Fruit fly (Drosophila melanogaster) whole organism, embryonic: ENCODE data around the gene CG10761.
A peak's percentile ranks its signal among the peaks of the same experiment; 100 is the strongest.

Source experiments
- Adf1 ChIP-seq: fragments of 200-800 bp; sonication (Bioruptor generic); IDR thresholded peaks from 2 replicates; pipeline ENCODE4 v1.3.6; 2022; ENCODE audit warnings: missing biosample characterization, missing genetic modification characterization
- Asciz ChIP-seq: fragments of 200-800 bp; sonication (Bioruptor generic); optimal IDR thresholded peaks from 2 replicates; lab custom pipeline; 2017; ENCODE audit warnings: missing biosample characterization, mild to moderate bottlenecking, missing genetic modification characterization, missing genetic modification reagents
- CG14014 ChIP-seq: fragments of 200-800 bp; sonication (Bioruptor generic); IDR thresholded peaks from 2 replicates; pipeline ENCODE4 v1.3.6; 2022; ENCODE audit warnings: missing biosample characterization, missing genetic modification characterization
- CG14050 ChIP-seq: fragments of 200-800 bp; sonication (Bioruptor generic); IDR thresholded peaks from 3 replicates; pipeline ENCODE4 v1.3.6; 2022; ENCODE audit warnings: missing biosample characterization, missing genetic modification characterization
- CG1529 ChIP-seq: fragments of 200-800 bp; sonication (Bioruptor generic); optimal IDR thresholded peaks from 3 replicates; lab custom pipeline; 2018; ENCODE audit warnings: missing biosample characterization, missing genetic modification characterization
- CG1603 ChIP-seq: fragments of 200-800 bp; sonication (Bioruptor generic); optimal IDR thresholded peaks from 2 replicates; lab custom pipeline; 2019; ENCODE audit warnings: missing biosample characterization, mild to moderate bottlenecking, missing genetic modification characterization, moderate library complexity
- CG17328 ChIP-seq: fragments of 200-800 bp; sonication (Bioruptor generic); IDR thresholded peaks from 2 replicates; pipeline ENCODE4 v1.3.6; 2022; ENCODE audit warnings: missing biosample characterization, missing genetic modification characterization
- CG17359 ChIP-seq: fragments of 200-800 bp; sonication (Bioruptor generic); optimal IDR thresholded peaks from 3 replicates; lab custom pipeline; 2018; ENCODE audit warnings: missing biosample characterization, mild to moderate bottlenecking, missing genetic modification characterization, moderate library complexity
- CG2712 ChIP-seq: fragments of 200-800 bp; optimal IDR thresholded peaks from 3 replicates; lab custom pipeline; 2019; ENCODE audit warnings: missing biosample characterization, mild to moderate bottlenecking, missing genetic modification characterization, moderate library complexity
- CG3065 ChIP-seq: fragments of 200-800 bp; sonication (Bioruptor generic); optimal IDR thresholded peaks from 2 replicates; lab custom pipeline; 2016; ENCODE audit warnings: missing biosample characterization, missing genetic modification characterization
- CG31224 ChIP-seq: fragments of 200-800 bp; sonication (Bioruptor generic); IDR thresholded peaks from 2 replicates; pipeline ENCODE4 v1.3.6; 2022; ENCODE audit warnings: missing biosample characterization, missing genetic modification characterization
- CG3281 ChIP-seq: fragments of 200-800 bp; sonication (Bioruptor generic); optimal IDR thresholded peaks from 3 replicates; lab custom pipeline; 2017; ENCODE audit warnings: missing biosample characterization, mild to moderate bottlenecking, missing genetic modification characterization
- CG4730 ChIP-seq: fragments of 200-800 bp; sonication (Bioruptor generic); IDR thresholded peaks from 2 replicates; pipeline ENCODE4 v1.3.6; 2022; ENCODE audit warnings: missing biosample characterization, missing genetic modification characterization
- CG6175 ChIP-seq: fragments of 200-800 bp; sonication (Bioruptor generic); IDR thresholded peaks from 3 replicates; pipeline ENCODE4 v1.3.6; 2022; ENCODE audit warnings: missing biosample characterization, missing genetic modification characterization
- CG9727 ChIP-seq: fragments of 200-800 bp; sonication (Bioruptor generic); optimal IDR thresholded peaks from 3 replicates; lab custom pipeline; 2017; ENCODE audit warnings: missing biosample characterization, mild to moderate bottlenecking, missing genetic modification characterization
- CG9932 ChIP-seq: fragments of 200-800 bp; sonication (Bioruptor generic); IDR thresholded peaks from 2 replicates; pipeline ENCODE4 v1.3.6; 2022; ENCODE audit warnings: missing biosample characterization, missing genetic modification characterization
- CrebB ChIP-seq: fragments of 200-800 bp; sonication (Bioruptor generic); optimal IDR thresholded peaks from 3 replicates; lab custom pipeline; 2018; ENCODE audit warnings: missing biosample characterization, mild to moderate bottlenecking, missing genetic modification characterization
- Dref ChIP-seq: fragments of 200-800 bp; sonication (Bioruptor generic); IDR thresholded peaks from 2 replicates; pipeline ENCODE4 v1.3.6; 2022; ENCODE audit warnings: missing biosample characterization, missing genetic modification characterization
- E2f1 ChIP-seq: fragments of 200-800 bp; sonication (Bioruptor generic); IDR thresholded peaks from 2 replicates; pipeline ENCODE4 v1.3.6; 2022; ENCODE audit warnings: missing biosample characterization, missing genetic modification characterization
- HLH4C ChIP-seq: fragments of 200-800 bp; sonication (Bioruptor generic); IDR thresholded peaks from 3 replicates; pipeline ENCODE4 v1.3.6; 2022; ENCODE audit warnings: missing biosample characterization, missing genetic modification characterization; ENCODE audit not compliant: partially characterized antibody
- Lhr ChIP-seq: fragments of 200-800 bp; sonication (Bioruptor generic); optimal IDR thresholded peaks from 3 replicates; lab custom pipeline; 2017; ENCODE audit warnings: mild to moderate bottlenecking, missing biosample characterization, missing genetic modification reagents, missing genetic modification characterization
- Lim3 ChIP-seq: fragments of 200-800 bp; sonication (Bioruptor generic); IDR thresholded peaks from 2 replicates; pipeline ENCODE4 v1.3.6; 2022; ENCODE audit warnings: missing biosample characterization, missing genetic modification characterization
- Max ChIP-seq: fragments of 200-800 bp; sonication (Bioruptor generic); optimal IDR thresholded peaks from 2 replicates; lab custom pipeline; 2016; ENCODE audit warnings: missing biosample characterization, mild to moderate bottlenecking, missing genetic modification characterization
- Meics ChIP-seq: fragments of 200-800 bp; sonication (Bioruptor generic); optimal IDR thresholded peaks from 2 replicates; lab custom pipeline; 2017; ENCODE audit warnings: missing biosample characterization, mild to moderate bottlenecking, missing genetic modification characterization
- Nf-YC ChIP-seq: fragments of 200-800 bp; optimal IDR thresholded peaks from 3 replicates; lab custom pipeline; 2019; ENCODE audit warnings: missing biosample characterization, mild to moderate bottlenecking, missing genetic modification characterization, moderate library complexity
- Sox102F ChIP-seq: fragments of 200-800 bp; sonication (Bioruptor generic); optimal IDR thresholded peaks from 2 replicates; lab custom pipeline; 2018; ENCODE audit warnings: missing biosample characterization, mild to moderate bottlenecking, missing genetic modification characterization, moderate library complexity
- Sry-δ ChIP-seq: fragments of 200-800 bp; sonication (Bioruptor generic); optimal IDR thresholded peaks from 2 replicates; lab custom pipeline; 2016; ENCODE audit warnings: missing biosample characterization, missing genetic modification characterization
- Ssrp ChIP-seq: fragments of 200-800 bp; sonication (Bioruptor generic); optimal IDR thresholded peaks from 2 replicates; lab custom pipeline; 2018; ENCODE audit warnings: missing biosample characterization, mild to moderate bottlenecking, missing genetic modification characterization, moderate library complexity
- Taf1 ChIP-seq: fragments of 200-800 bp; sonication (Bioruptor generic); IDR thresholded peaks from 2 replicates; pipeline ENCODE4 v1.3.6; 2022; ENCODE audit warnings: missing biosample characterization, missing genetic modification characterization
- abd-A ChIP-seq: fragments of 200-800 bp; sonication (Bioruptor generic); optimal IDR thresholded peaks from 3 replicates; lab custom pipeline; 2019; ENCODE audit warnings: missing biosample characterization, mild to moderate bottlenecking, missing genetic modification characterization, moderate library complexity
- ara ChIP-seq: fragments of 200-800 bp; sonication (Bioruptor generic); IDR thresholded peaks from 2 replicates; pipeline ENCODE4 v1.3.6; 2022; ENCODE audit warnings: missing biosample characterization, missing genetic modification characterization
- bbx ChIP-seq: fragments of 200-800 bp; sonication (Bioruptor generic); IDR thresholded peaks from 2 replicates; pipeline ENCODE4 v1.3.6; 2022; ENCODE audit warnings: missing biosample characterization, missing genetic modification characterization; ENCODE audit not compliant: partially characterized antibody
- cato ChIP-seq: fragments of 200-800 bp; sonication (Bioruptor generic); optimal IDR thresholded peaks from 2 replicates; lab custom pipeline; 2016; ENCODE audit warnings: missing biosample characterization, missing genetic modification characterization, borderline replicate concordance
- chif ChIP-seq, 2 experiments: fragments of 200-800 bp; sonication (Bioruptor generic); optimal IDR thresholded peaks; 3 replicates each; lab custom pipeline; 2016; ENCODE audit warnings: missing biosample characterization in 2 of 2, missing genetic modification characterization in 2 of 2
- crol ChIP-seq: fragments of 200-800 bp; sonication (Bioruptor generic); IDR thresholded peaks from 2 replicates; pipeline ENCODE4 v1.3.6; 2022; ENCODE audit warnings: missing biosample characterization, missing genetic modification characterization
- dm ChIP-seq: fragments of 200-800 bp; sonication (Bioruptor generic); optimal IDR thresholded peaks from 3 replicates; lab custom pipeline; 2016; ENCODE audit warnings: missing biosample characterization, missing genetic modification characterization
- grn ChIP-seq: fragments of 200-800 bp; sonication (Bioruptor generic); optimal IDR thresholded peaks from 3 replicates; lab custom pipeline; 2017; ENCODE audit warnings: missing biosample characterization, missing genetic modification characterization
- gsb ChIP-seq: fragments of 200-800 bp; sonication (Bioruptor generic); IDR thresholded peaks from 2 replicates; pipeline ENCODE4 v1.3.6; 2022; ENCODE audit warnings: missing biosample characterization, missing genetic modification characterization
- ham ChIP-seq: fragments of 200-800 bp; sonication (Bioruptor generic); IDR thresholded peaks from 2 replicates; pipeline ENCODE4 v1.3.6; 2022; ENCODE audit warnings: missing biosample characterization, missing genetic modification characterization
- jing ChIP-seq: fragments of 200-800 bp; sonication (Bioruptor generic); optimal IDR thresholded peaks from 2 replicates; lab custom pipeline; 2018; ENCODE audit warnings: missing biosample characterization, mild to moderate bottlenecking, missing genetic modification characterization
- lilli ChIP-seq: fragments of 200-800 bp; sonication (Bioruptor generic); optimal IDR thresholded peaks from 3 replicates; lab custom pipeline; 2016; ENCODE audit warnings: missing biosample characterization, missing genetic modification characterization
- nerfin-2 ChIP-seq: fragments of 200-800 bp; sonication (Bioruptor generic); IDR thresholded peaks from 2 replicates; pipeline ENCODE4 v1.3.6; 2022; ENCODE audit warnings: missing biosample characterization, missing genetic modification characterization; ENCODE audit not compliant: partially characterized antibody
- nmo ChIP-seq: fragments of 200-800 bp; sonication (Bioruptor generic); optimal IDR thresholded peaks from 2 replicates; lab custom pipeline; 2018; ENCODE audit warnings: missing biosample characterization, mild to moderate bottlenecking, missing genetic modification characterization, moderate library complexity
- nom ChIP-seq: fragments of 200-800 bp; sonication (Bioruptor generic); optimal IDR thresholded peaks from 2 replicates; lab custom pipeline; 2017; ENCODE audit warnings: missing biosample characterization, missing genetic modification characterization, mild to moderate bottlenecking, moderate library complexity, missing genetic modification reagents
- pnt ChIP-seq: fragments of 200-800 bp; sonication (Bioruptor generic); optimal IDR thresholded peaks from 3 replicates; lab custom pipeline; 2016; ENCODE audit warnings: missing biosample characterization, missing genetic modification characterization
- sim ChIP-seq: fragments of 200-800 bp; sonication (Bioruptor generic); IDR thresholded peaks from 2 replicates; pipeline ENCODE4 v1.3.6; 2022; ENCODE audit warnings: missing biosample characterization, missing genetic modification characterization
- slbo ChIP-seq: fragments of 200-800 bp; sonication (Bioruptor generic); IDR thresholded peaks from 2 replicates; pipeline ENCODE4 v1.3.6; 2022; ENCODE audit warnings: missing biosample characterization, missing genetic modification characterization
- trh ChIP-seq: fragments of 200-800 bp; sonication (Bioruptor generic); optimal IDR thresholded peaks from 2 replicates; lab custom pipeline; 2016; ENCODE audit warnings: missing biosample characterization, missing genetic modification characterization
- vnd ChIP-seq: fragments of 200-800 bp; sonication (Bioruptor generic); IDR thresholded peaks from 3 replicates; pipeline ENCODE4 v1.3.6; 2022; ENCODE audit warnings: missing biosample characterization, missing genetic modification characterization; ENCODE audit not compliant: partially characterized antibody
- z ChIP-seq: fragments of 200-800 bp; sonication (Bioruptor generic); IDR thresholded peaks from 3 replicates; pipeline ENCODE4 v1.3.6; 2022; ENCODE audit warnings: missing biosample characterization, missing genetic modification characterization

CG10761 gene

dm6 chrX:8131693-8132313, 30.8 kb downstream of the CG10761 start, which contains the start of gene CG10958 (continued):
- TF ChIP-seq vnd (no peak), ham (GFP tag; lab: Robert Waterston, UW) (no peak), Sox102F (GFP tag; lab: Kevin White, UChicago) (peak; percentile 71), gsb (GFP tag; lab: Robert Waterston, UW) (no peak), trh (GFP tag; lab: Kevin White, UChicago) (no peak), CG9932 (GFP tag; lab: Robert Waterston, UW) (peak; percentile 69), CG14014 (GFP tag; lab: Robert Waterston, UW) (no peak; the same call in 1 of the 2 replicates), cato (GFP tag; lab: Kevin White, UChicago) (peak; percentile 11), Nf-YC (peak; percentile 35), Asciz (no peak), pnt (GFP tag; lab: Kevin White, UChicago) (no peak), Taf1 (GFP tag; lab: Robert Waterston, UW) (no peak), CG2712 (tag; lab: Kevin White, UChicago) (peak; percentile 68), Sry-δ (GFP tag; lab: Kevin White, UChicago) (peak; percentile 51), chif (GFP tag; optimal IDR thresholded peaks at IDR 0.05; lab: Kevin White, UChicago) (peak in 1 of 2 experiments; percentile 13), CG6175 (GFP tag; lab: Robert Waterston, UW) (no peak), E2f1 (no peak), CG1529 (GFP tag; lab: Kevin White, UChicago) (no peak), CG4730 (GFP tag; lab: Robert Waterston, UW) (no peak), CG3281 (GFP tag; lab: Kevin White, UChicago) (peak; percentile 33), Lim3 (GFP tag; lab: Robert Waterston, UW) (no peak), CG17328 (peak; percentile 55; the same call in 1 of the 2 replicates), CrebB (tag; lab: Kevin White, UChicago) (no peak), jing (GFP tag; lab: Kevin White, UChicago) (no peak), nom (GFP tag; lab: Kevin White, UChicago) (peak; percentile 37), nerfin-2 (GFP tag; lab: Robert Waterston, UW) (no peak), HLH4C (no peak), lilli (peak; percentile 75), Adf1 (GFP tag; lab: Robert Waterston, UW) (peak; percentile 37; the same call in 1 of the 2 replicates), CG14050 (0 out of 3 replicates have a peak, but pooled peaks have one; percentile 13), Lhr (GFP tag; lab: Kevin White, UChicago) (no peak), CG9727 (GFP tag; lab: Kevin White, UChicago) (peak; percentile 57), CG1603 (peak; percentile 34), abd-A (tag; lab: Kevin White, UChicago) (no peak), crol (GFP tag; lab: Robert Waterston, UW) (no peak), CG17359 (tag; lab: Kevin White, UChicago) (peak; percentile 49), dm (GFP tag; lab: Kevin White, UChicago) (peak; percentile 5), Meics (GFP tag; lab: Kevin White, UChicago) (peak; percentile 62), bbx (GFP tag; lab: Robert Waterston, UW) (no peak; the same call in 1 of the 2 replicates), sim (GFP tag; lab: Robert Waterston, UW) (0 out of 2 replicates have a peak, but pooled peaks have one; percentile 10), CG3065 (peak; percentile 36), CG31224 (GFP tag; lab: Robert Waterston, UW) (no peak), z (GFP tag; lab: Robert Waterston, UW) (no peak), Ssrp (tag; lab: Kevin White, UChicago) (peak; percentile 15), Max (GFP tag; lab: Kevin White, UChicago) (peak; percentile 53), slbo (peak; percentile 79), Dref (peak; percentile 59), grn (no peak), ara (GFP tag; lab: Robert Waterston, UW) (peak; percentile 51), nmo (peak; percentile 49)
